Fruit fly (Drosophila melanogaster): ENCODE measurements around the gene Est-6.

dm6 chr3L:12175382-12175781 lies 13.2 kb upstream of the Est-6 start, which contains the start of gene Rh7:
- TF ChIP-seq CG14655 (GFP tag; optimal IDR thresholded peaks at IDR 0.05) (no peak), D1 (tag; optimal IDR thresholded peaks at IDR 0.05) (no peak), CG10348 (GFP tag; IDR thresholded peaks at IDR 0.05) (no peak), CG13204 (GFP tag; optimal IDR thresholded peaks at IDR 0.05) (no peak), rn (GFP tag; IDR thresholded peaks at IDR 0.05) (no peak), EcR (GFP tag; optimal IDR thresholded peaks at IDR 0.05) (no peak), CG34367 (tag; optimal IDR thresholded peaks at IDR 0.05) (no peak), CG12605 (GFP tag; IDR thresholded peaks at IDR 0.05) (no peak), CG8159 (tag; optimal IDR thresholded peaks at IDR 0.05) (no peak), CG8301 (tag; optimal IDR thresholded peaks at IDR 0.05) (no peak)

All from whole organism, pupa.